Fruit fly (Drosophila melanogaster) whole organism, embryonic: ENCODE results near the gene Ret.

Source experiments
- Awh ChIP-seq: fragments of 200-800 bp; sonication (Bioruptor generic); IDR thresholded peaks from 2 replicates; pipeline ENCODE4, ENCODE4 v1.3.6; 2022; ENCODE audit warnings: missing biosample characterization, missing genetic modification characterization
- Bgb ChIP-seq: fragments of 200-800 bp; sonication (Bioruptor generic); IDR thresholded peaks from 2 replicates; pipeline ENCODE4 v1.3.6; 2022; ENCODE audit warnings: missing biosample characterization, missing genetic modification characterization; ENCODE audit not compliant: partially characterized antibody
- CG10274 ChIP-seq: fragments of 200-800 bp; sonication (Bioruptor generic); optimal IDR thresholded peaks from 3 replicates; lab custom pipeline; 2017; ENCODE audit warnings: missing biosample characterization, mild to moderate bottlenecking, missing genetic modification characterization
- CG10543 ChIP-seq: fragments of 200-800 bp; sonication (Bioruptor generic); optimal IDR thresholded peaks from 3 replicates; lab custom pipeline; 2017; ENCODE audit warnings: missing biosample characterization, mild to moderate bottlenecking, missing genetic modification characterization, moderate library complexity
- CG12236 ChIP-seq: fragments of 200-800 bp; sonication (Bioruptor generic); optimal IDR thresholded peaks from 2 replicates; lab custom pipeline; 2016; ENCODE audit warnings: missing biosample characterization, missing genetic modification characterization
- CG1602 ChIP-seq: fragments of 200-800 bp; sonication (Bioruptor generic); optimal IDR thresholded peaks from 3 replicates; lab custom pipeline; 2016; ENCODE audit warnings: missing biosample characterization, missing genetic modification characterization
- CG16815 ChIP-seq: fragments of 200-800 bp; sonication (Bioruptor generic); optimal IDR thresholded peaks from 3 replicates; lab custom pipeline; 2017; ENCODE audit warnings: missing biosample characterization, mild to moderate bottlenecking, missing genetic modification characterization
- CG18011 ChIP-seq: fragments of 200-800 bp; sonication (Bioruptor generic); optimal IDR thresholded peaks from 2 replicates; lab custom pipeline; 2017; ENCODE audit warnings: missing biosample characterization, missing genetic modification characterization, mild to moderate bottlenecking, moderate library complexity, missing genotype
- CG18599 ChIP-seq: fragments of 200-800 bp; sonication (Bioruptor generic); optimal IDR thresholded peaks from 3 replicates; lab custom pipeline; 2017; ENCODE audit warnings: missing biosample characterization, missing genetic modification characterization, mild to moderate bottlenecking, moderate library complexity, missing genetic modification reagents
- CG2678 ChIP-seq: fragments of 200-800 bp; sonication (Bioruptor generic); optimal IDR thresholded peaks from 3 replicates; lab custom pipeline; 2019; ENCODE audit warnings: missing biosample characterization, mild to moderate bottlenecking, missing genetic modification characterization, moderate library complexity
- CG7357 ChIP-seq: fragments of 200-800 bp; sonication (Bioruptor generic); IDR thresholded peaks from 3 replicates; pipeline ENCODE4 v1.3.6; 2022; ENCODE audit warnings: missing biosample characterization, missing genetic modification characterization
- CG7745 ChIP-seq: fragments of 200-800 bp; sonication (Bioruptor generic); optimal IDR thresholded peaks from 2 replicates; lab custom pipeline; 2018; ENCODE audit warnings: missing biosample characterization, mild to moderate bottlenecking, missing genetic modification characterization, moderate library complexity
- CG8089 ChIP-seq: fragments of 200-800 bp; sonication (Bioruptor generic); optimal IDR thresholded peaks from 3 replicates; lab custom pipeline; 2016; ENCODE audit warnings: missing biosample characterization, missing genetic modification characterization
- CG9437 ChIP-seq: fragments of 200-800 bp; sonication (Bioruptor generic); optimal IDR thresholded peaks from 2 replicates; lab custom pipeline; 2018; ENCODE audit warnings: missing biosample characterization, mild to moderate bottlenecking, missing genetic modification characterization
- CG9932 ChIP-seq: fragments of 200-800 bp; sonication (Bioruptor generic); IDR thresholded peaks from 2 replicates; pipeline ENCODE4 v1.3.6; 2022; ENCODE audit warnings: missing biosample characterization, missing genetic modification characterization
- Dbx ChIP-seq: fragments of 200-800 bp; sonication (Bioruptor generic); IDR thresholded peaks from 3 replicates; pipeline ENCODE4 v1.3.6; 2022; ENCODE audit warnings: missing biosample characterization, missing genetic modification characterization
- Doc2 ChIP-seq: fragments of 200-800 bp; sonication (Bioruptor generic); IDR thresholded peaks from 2 replicates; pipeline ENCODE4 v1.3.6; 2022; ENCODE audit warnings: missing biosample characterization, missing genetic modification characterization
- Dp ChIP-seq: fragments of 200-800 bp; sonication (Bioruptor generic); optimal IDR thresholded peaks from 2 replicates; lab custom pipeline; 2018; ENCODE audit warnings: missing biosample characterization, mild to moderate bottlenecking, missing genetic modification characterization, moderate library complexity
- Fer1 ChIP-seq: fragments of 200-800 bp; sonication (Bioruptor generic); optimal IDR thresholded peaks from 2 replicates; lab custom pipeline; 2017; ENCODE audit warnings: missing biosample characterization, mild to moderate bottlenecking, missing genetic modification characterization
- HHEX ChIP-seq: fragments of 200-800 bp; sonication (Bioruptor generic); optimal IDR thresholded peaks from 3 replicates; lab custom pipeline; 2017; ENCODE audit warnings: missing biosample characterization, mild to moderate bottlenecking, missing genetic modification characterization, missing genetic modification reagents
- HmgD ChIP-seq: fragments of 200-800 bp; sonication (Bioruptor generic); optimal IDR thresholded peaks from 3 replicates; lab custom pipeline; 2016; ENCODE audit warnings: missing biosample characterization, missing genetic modification characterization
- Jarid2 ChIP-seq: fragments of 200-800 bp; sonication (Bioruptor generic); optimal IDR thresholded peaks from 3 replicates; lab custom pipeline; 2017; ENCODE audit warnings: mild to moderate bottlenecking, missing biosample characterization, missing genetic modification reagents, missing genetic modification characterization
- Meics ChIP-seq: fragments of 200-800 bp; sonication (Bioruptor generic); optimal IDR thresholded peaks from 2 replicates; lab custom pipeline; 2017; ENCODE audit warnings: missing biosample characterization, mild to moderate bottlenecking, missing genetic modification characterization
- Ravus ChIP-seq: fragments of 200-800 bp; sonication (Bioruptor generic); IDR thresholded peaks from 2 replicates; pipeline ENCODE4 v1.3.6; 2022; ENCODE audit warnings: missing biosample characterization, missing genetic modification characterization
- Tbp ChIP-seq: fragments of >200 bp; optimal IDR thresholded peaks from 2 replicates; lab custom pipeline; 2018; ENCODE audit warnings: missing biosample characterization, missing genetic modification characterization
- Xbp1 ChIP-seq: fragments of 200-800 bp; sonication (Bioruptor generic); optimal IDR thresholded peaks from 3 replicates; lab custom pipeline; 2016; ENCODE audit warnings: missing biosample characterization, mild to moderate bottlenecking, missing genetic modification characterization
- ato ChIP-seq: fragments of 200-800 bp; sonication (Bioruptor generic); IDR thresholded peaks from 2 replicates; pipeline ENCODE4 v1.3.6; 2022; ENCODE audit warnings: missing biosample characterization, missing genetic modification characterization; ENCODE audit not compliant: partially characterized antibody
- bigmax ChIP-seq: fragments of 200-800 bp; sonication (Bioruptor generic); optimal IDR thresholded peaks from 2 replicates; lab custom pipeline; 2018; ENCODE audit warnings: missing biosample characterization, mild to moderate bottlenecking, missing genetic modification characterization
- chinmo ChIP-seq: fragments of 200-800 bp; sonication (Bioruptor generic); IDR thresholded peaks from 4 replicates; pipeline ENCODE4 v1.3.6; 2022; ENCODE audit warnings: missing biosample characterization, missing genetic modification characterization; ENCODE audit not compliant: partially characterized antibody
- ci ChIP-seq: fragments of 200-800 bp; sonication (Bioruptor generic); IDR thresholded peaks from 3 replicates; pipeline ENCODE4 v1.3.6; 2022; ENCODE audit warnings: missing biosample characterization, missing genetic modification characterization
- corto ChIP-seq: fragments of 200-800 bp; sonication (Bioruptor generic); optimal IDR thresholded peaks from 2 replicates; lab custom pipeline; 2016; ENCODE audit warnings: missing biosample characterization, mild to moderate bottlenecking, missing genetic modification characterization, moderate library complexity
- crol ChIP-seq: fragments of 200-800 bp; sonication (Bioruptor generic); IDR thresholded peaks from 2 replicates; pipeline ENCODE4 v1.3.6; 2022; ENCODE audit warnings: missing biosample characterization, missing genetic modification characterization
- fd64A ChIP-seq: fragments of 200-800 bp; sonication (Bioruptor generic); optimal IDR thresholded peaks from 3 replicates; lab custom pipeline; 2018; ENCODE audit warnings: missing biosample characterization, mild to moderate bottlenecking, missing genetic modification characterization
- fu2 ChIP-seq: fragments of 200-800 bp; sonication (Bioruptor generic); optimal IDR thresholded peaks from 2 replicates; lab custom pipeline; 2016; ENCODE audit warnings: missing biosample characterization, missing genetic modification characterization
- gsb ChIP-seq: fragments of 200-800 bp; sonication (Bioruptor generic); IDR thresholded peaks from 2 replicates; pipeline ENCODE4 v1.3.6; 2022; ENCODE audit warnings: missing biosample characterization, missing genetic modification characterization
- inv ChIP-seq: fragments of 200-800 bp; sonication (Bioruptor generic); IDR thresholded peaks from 2 replicates; pipeline ENCODE4 v1.3.6; 2022; ENCODE audit warnings: missing biosample characterization, missing genetic modification characterization; ENCODE audit not compliant: partially characterized antibody
- kni ChIP-seq: fragments of 200-800 bp; sonication (Bioruptor generic); optimal IDR thresholded peaks from 3 replicates; lab custom pipeline; 2017; ENCODE audit warnings: mild to moderate bottlenecking, missing biosample characterization, missing genetic modification reagents, missing genetic modification characterization
- mirr ChIP-seq: fragments of 200-800 bp; sonication (Bioruptor generic); optimal IDR thresholded peaks from 3 replicates; lab custom pipeline; 2018; ENCODE audit warnings: missing biosample characterization, mild to moderate bottlenecking, missing genetic modification characterization
- nerfin-1 ChIP-seq: fragments of 200-800 bp; sonication (Bioruptor generic); optimal IDR thresholded peaks from 3 replicates; lab custom pipeline; 2019; ENCODE audit warnings: missing biosample characterization, mild to moderate bottlenecking, missing genetic modification characterization, moderate library complexity
- pan ChIP-seq, 4 experiments: fragments of >200 bp in 3 of 4; fragments of 200-800 bp in 1 of 4; sonication (Bioruptor generic) in 1 of 4; optimal IDR thresholded peaks in 3 of 4; IDR thresholded peaks in 1 of 4; 2 replicates each; pipeline versions ENCODE4 v1.3.6 to Lab custom; 2017 to 2022; ENCODE audit warnings: missing biosample characterization in 2 of 4, missing genetic modification characterization in 2 of 4, mixed read lengths in 1 of 4
- pros ChIP-seq: fragments of 200-800 bp; sonication (Bioruptor generic); optimal IDR thresholded peaks from 3 replicates; lab custom pipeline; 2019; ENCODE audit warnings: missing biosample characterization, mild to moderate bottlenecking, missing genetic modification characterization, moderate library complexity
- row ChIP-seq: fragments of 200-800 bp; sonication (Bioruptor generic); IDR thresholded peaks from 3 replicates; pipeline ENCODE4 v1.3.6; 2022; ENCODE audit warnings: missing biosample characterization, missing genetic modification characterization
- sc ChIP-seq, 3 experiments: fragments of >200 bp in 2 of 3; fragments of 200-800 bp in 1 of 3; sonication (Bioruptor generic) in 1 of 3; optimal IDR thresholded peaks; 2 replicates in 2 of 3; 3 replicates in 1 of 3; lab custom pipeline; 2017; ENCODE audit warnings: mild to moderate bottlenecking in 1 of 3, missing biosample characterization in 1 of 3, missing genetic modification characterization in 1 of 3, missing genetic modification reagents in 1 of 3
- sens ChIP-seq: fragments of 200-800 bp; sonication (Bioruptor generic); peaks from one replicate; lab custom pipeline; 2016; ENCODE audit warnings: missing biosample characterization, missing genetic modification characterization
- sisA ChIP-seq: fragments of 200-800 bp; sonication (Bioruptor generic); IDR thresholded peaks from 2 replicates; pipeline ENCODE4 v1.3.6; 2022; ENCODE audit warnings: missing biosample characterization, missing genetic modification characterization
- sqz ChIP-seq: fragments of 200-800 bp; sonication (Bioruptor generic); optimal IDR thresholded peaks from 3 replicates; lab custom pipeline; 2018; ENCODE audit warnings: missing biosample characterization, mild to moderate bottlenecking, missing genetic modification characterization
- yki ChIP-seq: fragments of >200 bp; optimal IDR thresholded peaks from 3 replicates; lab custom pipeline; 2018

Gene Ret

DNA sequence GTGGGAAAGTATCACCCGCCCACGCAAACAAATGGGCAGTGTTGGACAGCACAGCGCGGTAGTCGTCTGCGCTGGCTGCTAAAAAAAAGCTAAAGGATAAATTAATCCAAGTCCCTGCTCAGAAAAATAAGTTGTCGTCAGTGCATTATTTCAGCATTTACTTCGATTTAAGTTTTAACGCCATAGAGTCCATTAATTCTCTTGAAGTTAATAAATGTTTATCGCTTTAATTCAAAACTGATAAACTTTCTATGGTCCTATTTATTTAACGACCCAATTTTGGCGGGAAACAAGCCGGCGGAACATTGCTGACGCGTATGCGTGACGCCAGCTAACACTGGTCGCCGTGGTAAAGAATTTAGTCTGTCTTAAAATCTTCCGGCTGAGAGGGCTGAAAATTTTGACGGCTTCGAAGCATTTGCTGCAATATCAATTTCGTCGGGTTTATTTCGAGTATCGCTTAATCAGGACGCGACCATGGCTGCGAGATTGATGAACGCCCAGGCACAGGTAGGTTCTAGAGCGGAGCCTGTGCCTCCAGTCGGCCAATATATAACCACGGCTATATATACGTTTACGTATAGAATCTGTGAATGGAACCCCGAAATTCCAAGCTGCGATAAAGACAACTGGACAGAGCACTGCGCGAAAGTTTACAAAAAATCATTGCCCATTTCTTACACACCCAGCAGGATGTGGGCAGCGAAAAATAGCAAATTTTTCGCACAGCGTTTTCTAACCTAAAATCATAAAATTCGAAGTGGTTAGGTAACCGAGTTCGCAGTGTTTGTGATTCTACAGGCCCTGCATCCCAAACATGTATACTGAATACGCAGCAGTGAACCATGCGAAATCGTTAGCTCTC lies 30.0 kb downstream of the Ret start, which contains the start of the genes mAcon1, CG43345 and CG43346 (continued):
- TF ChIP-seq Fer1 (GFP tag; lab: Kevin White, UChicago) (peak; percentile 89), sc (optimal IDR thresholded peaks at IDR 0.05; lab: Kevin White, UChicago) (no peak), sc (GFP tag; optimal IDR thresholded peaks at IDR 0.05; lab: Kevin White, UChicago) (peak; percentile 68), CG18011 (GFP tag; lab: Kevin White, UChicago) (peak; percentile 51), CG18599 (GFP tag; lab: Kevin White, UChicago) (peak; percentile 86), fu2 (GFP tag; lab: Kevin White, UChicago) (peak; percentile 90), CG9437 (GFP tag; lab: Kevin White, UChicago) (peak; percentile 77), Tbp (peak; percentile 85), crol (GFP tag; lab: Robert Waterston, UW) (no peak), Dp (GFP tag; lab: Kevin White, UChicago) (peak; percentile 75), pros (GFP tag; lab: Kevin White, UChicago) (no peak), CG1602 (GFP tag; lab: Kevin White, UChicago) (peak; percentile 67), CG10543 (GFP tag; lab: Kevin White, UChicago) (peak; percentile 92), Xbp1 (peak; percentile 84), CG7745 (tag; lab: Kevin White, UChicago) (no peak), ato (GFP tag; lab: Robert Waterston, UW) (no peak), kni (GFP tag; lab: Kevin White, UChicago) (peak; percentile 79), Doc2 (GFP tag; lab: Robert Waterston, UW) (no peak), CG8089 (GFP tag; lab: Kevin White, UChicago) (peak; percentile 73), gsb (no peak), HHEX (GFP tag; lab: Kevin White, UChicago) (peak; percentile 79), Dbx (GFP tag; lab: Robert Waterston, UW) (peak; percentile 86), pan (optimal IDR thresholded peaks at IDR 0.05; lab: Kevin White, UChicago) (no peak), pan (GFP tag; optimal IDR thresholded peaks at IDR 0.05 in 1 of 2, IDR thresholded peaks at IDR 0.05 in 1 of 2) (no peak), mirr (GFP tag; lab: Kevin White, UChicago) (peak; percentile 46), CG12236 (GFP tag; lab: Kevin White, UChicago) (peak; percentile 58), HmgD (GFP tag; lab: Kevin White, UChicago) (peak; percentile 88), sens (peak; percentile 98), row (GFP tag; lab: Robert Waterston, UW) (peak; percentile 97), CG16815 (peak; percentile 84), fd64A (GFP tag; lab: Kevin White, UChicago) (no peak), Ravus (GFP tag; lab: Robert Waterston, UW) (no peak), CG9932 (GFP tag; lab: Robert Waterston, UW) (peak; percentile 84), CG10274 (GFP tag; lab: Kevin White, UChicago) (peak; percentile 53), Awh (no peak), chinmo (no peak), yki (lab: Kevin White, UChicago) (no peak), Bgb (GFP tag; lab: Robert Waterston, UW) (0 out of 2 replicates have a peak, but pooled peaks have one; percentile 10), sisA (GFP tag; lab: Robert Waterston, UW) (peak; percentile 60), sqz (GFP tag; lab: Kevin White, UChicago) (no peak), bigmax (GFP tag; lab: Kevin White, UChicago) (peak; percentile 86), CG7357 (GFP tag; lab: Robert Waterston, UW) (peak; percentile 59; the same call in 1 of the 3 replicates), Jarid2 (GFP tag; lab: Kevin White, UChicago) (no peak), ci (GFP tag; lab: Robert Waterston, UW) (no peak), corto (no peak), Meics (GFP tag; lab: Kevin White, UChicago) (peak; percentile 83), nerfin-1 (tag; lab: Kevin White, UChicago) (peak; percentile 71), inv (GFP tag; lab: Robert Waterston, UW) (peak; percentile 31; the same call in 1 of the 2 replicates), CG2678 (tag; lab: Kevin White, UChicago) (no peak)
